Fruit fly (Drosophila melanogaster): ENCODE data around the gene CG11656.
A peak's percentile ranks its signal among the peaks of the same experiment; 100 is the strongest.

Gene CG11656

dm6 chr3R:13015811-13016766 lies 6.4 kb downstream of the CG11656 start (continued):
- TF ChIP-seq slou (GFP tag; optimal IDR thresholded peaks at IDR 0.05) (no peak), gcm2 (GFP tag; optimal IDR thresholded peaks at IDR 0.05) (no peak), maf-S (GFP tag; optimal IDR thresholded peaks at IDR 0.05) (no peak), CG8478 (optimal IDR thresholded peaks at IDR 0.05) (no peak), ap (GFP tag; IDR thresholded peaks at IDR 0.05) (no peak), CG7839 (tag; optimal IDR thresholded peaks at IDR 0.05) (no peak), Fer1 (GFP tag; optimal IDR thresholded peaks at IDR 0.05) (no peak), Oli (tag; optimal IDR thresholded peaks at IDR 0.05) (no peak), ato (GFP tag; IDR thresholded peaks at IDR 0.05; ENCODE audit: partially characterized antibody) (no peak), Elba2 (GFP tag; optimal IDR thresholded peaks at IDR 0.05) (no peak), toy (GFP tag; IDR thresholded peaks at IDR 0.05) (no peak), insv (GFP tag; optimal IDR thresholded peaks at IDR 0.05) (peak in 1 of 2 experiments; percentile 43), CG1529 (GFP tag; optimal IDR thresholded peaks at IDR 0.05) (no peak), exex (tag; optimal IDR thresholded peaks at IDR 0.05) (peak; percentile 70), Meics (GFP tag; optimal IDR thresholded peaks at IDR 0.05) (peak; percentile 5), gro (GFP tag; optimal IDR thresholded peaks at IDR 0.05) (no peak), CG9437 (GFP tag; optimal IDR thresholded peaks at IDR 0.05) (no peak), CG17186 (GFP tag; optimal IDR thresholded peaks at IDR 0.05) (no peak), CoRest (tag; optimal IDR thresholded peaks at IDR 0.05) (peak; percentile 18), aop (GFP tag; IDR thresholded peaks at IDR 0.05) (no peak), fd102C (GFP tag; optimal IDR thresholded peaks at IDR 0.05) (no peak), CG4730 (GFP tag; IDR thresholded peaks at IDR 0.05) (no peak), CG12219 (GFP tag; optimal IDR thresholded peaks at IDR 0.05) (no peak), CG15696 (tag; optimal IDR thresholded peaks at IDR 0.05) (no peak), CG17802 (tag; optimal IDR thresholded peaks at IDR 0.05) (no peak), CG4424 (GFP tag; optimal IDR thresholded peaks at IDR 0.05) (no peak), CG16815 (GFP tag; optimal IDR thresholded peaks at IDR 0.05) (no peak), Stat92E (GFP tag; optimal IDR thresholded peaks at IDR 0.05) (peak in 1 of 3 experiments; percentile 38), mld (GFP tag; IDR thresholded peaks at IDR 0.05; ENCODE audit: partially characterized antibody) (no peak), ham (GFP tag; IDR thresholded peaks at IDR 0.05) (no peak), CG13296 (GFP tag; optimal IDR thresholded peaks at IDR 0.05) (no peak), her (GFP tag; optimal IDR thresholded peaks at IDR 0.05) (no peak), Mad (GFP tag; optimal IDR thresholded peaks at IDR 0.05) (no peak), dysf (GFP tag; IDR thresholded peaks at IDR 0.05) (peak; percentile 29; the same call in 1 of the 3 replicates), Bteb2 (GFP tag; optimal IDR thresholded peaks at IDR 0.05) (no peak), odd (GFP tag; optimal IDR thresholded peaks at IDR 0.05) (no peak), h (optimal IDR thresholded peaks at IDR 0.05) (no peak), CG6689 (GFP tag; IDR thresholded peaks at IDR 0.05) (no peak), CG4404 (GFP tag; IDR thresholded peaks at IDR 0.05) (no peak), ftz-f1 (GFP tag; optimal IDR thresholded peaks at IDR 0.05) (no peak), CG5245 (GFP tag; optimal IDR thresholded peaks at IDR 0.05) (no peak), CG13123 (GFP tag; optimal IDR thresholded peaks at IDR 0.05) (no peak), CG17612 (GFP tag; IDR thresholded peaks at IDR 0.05) (no peak), luna (GFP tag; optimal IDR thresholded peaks at IDR 0.05) (no peak), CG10565 (GFP tag; optimal IDR thresholded peaks at IDR 0.05) (no peak), caup (GFP tag; optimal IDR thresholded peaks at IDR 0.05; ENCODE audit: severe bottlenecking) (no peak), CG14860 (GFP tag; IDR thresholded peaks at IDR 0.05; ENCODE audit: partially characterized antibody) (no peak), Myb (GFP tag; optimal IDR thresholded peaks at IDR 0.05) (no peak), CG10274 (GFP tag; optimal IDR thresholded peaks at IDR 0.05) (no peak), fd64A (GFP tag; optimal IDR thresholded peaks at IDR 0.05) (no peak)

Measured in whole organism, embryonic.